Worm (Caenorhabditis elegans): ENCODE measurements around the gene sri-70.

ce11 chrV:17328497-17328896, 25.6 kb downstream of the sri-70 start, which contains the start of gene srg-44:
- no peak for TF ChIP-seq aly-2 (tag; optimal IDR thresholded peaks at IDR 0.05)
- TF ChIP-seq ZK546.5 (tag; optimal IDR thresholded peaks at IDR 0.05), result no peak
- no peak for TF ChIP-seq fos-1 (tag; optimal IDR thresholded peaks at IDR 0.05)
- no peak for TF ChIP-seq blmp-1 (tag; optimal IDR thresholded peaks at IDR 0.05; ENCODE audit: insufficient read depth)
- TF ChIP-seq snpc-4 (tag; optimal IDR thresholded peaks at IDR 0.05), result no peak
- TF ChIP-seq unc-62 (GFP tag; optimal IDR thresholded peaks at IDR 0.05), result no peak

Data from whole organism, L2 larva.